Worm (Caenorhabditis elegans) whole organism, midembryonic: ENCODE results near the gene Y57G11C.52.

ENCODE experiments used
- T22C8.4 ChIP-seq: fragments of 200-800 bp; sonication (Bioruptor generic); IDR thresholded peaks from 2 replicates; pipeline ENCODE4 v1.3.6; 2022; ENCODE audit warnings: missing genetic modification characterization, missing compliant biosample characterization
- cog-1 ChIP-seq: sonication (generic microtip); optimal IDR thresholded peaks from 2 replicates; lab custom pipeline; 2016; ENCODE audit warnings: missing genetic modification characterization, missing compliant biosample characterization
- flt-1 ChIP-seq: fragments of 200-800 bp; sonication (Bioruptor generic); IDR thresholded peaks from 2 replicates; pipeline ENCODE4 v1.3.6; 2022; ENCODE audit warnings: missing genetic modification characterization, missing compliant biosample characterization
- klf-2 ChIP-seq: fragments of 200-800 bp; sonication (Bioruptor generic); conservative IDR thresholded peaks from 2 replicates; pipeline ENCODE4 v1.3.6; 2022; ENCODE audit warnings: missing genetic modification reagents, missing genetic modification characterization, missing compliant biosample characterization
- med-1 ChIP-seq: sonication (generic microtip); optimal IDR thresholded peaks from 2 replicates; lab custom pipeline; 2017; ENCODE audit warnings: missing genetic modification characterization, mild to moderate bottlenecking, missing compliant biosample characterization, antibody characterized with exemption, missing genetic modification reagents; ENCODE audit not compliant: insufficient read depth
- ref-1 ChIP-seq: fragments of 200-800 bp; sonication (Bioruptor generic); conservative IDR thresholded peaks from 2 replicates; pipeline ENCODE4 v1.3.6; 2022; ENCODE audit warnings: missing genetic modification reagents, missing genetic modification characterization, missing compliant biosample characterization
- tab-1 ChIP-seq: fragments of 200-800 bp; sonication (Bioruptor generic); IDR thresholded peaks from 2 replicates; pipeline ENCODE4 v1.3.6; 2022; ENCODE audit warnings: missing genetic modification characterization, missing compliant biosample characterization
- ztf-23 ChIP-seq: fragments of 200-800 bp; sonication (Bioruptor generic); IDR thresholded peaks from 2 replicates; pipeline ENCODE4 v1.3.6; 2022; ENCODE audit warnings: missing genetic modification reagents, missing genetic modification characterization, missing compliant biosample characterization
- ztf-29 ChIP-seq: fragments of 200-800 bp; sonication (Bioruptor generic); IDR thresholded peaks from 2 replicates; pipeline ENCODE4 v1.3.6; 2022; ENCODE audit warnings: missing genetic modification reagents, missing genetic modification characterization, missing compliant biosample characterization

Gene Y57G11C.52

DNA sequence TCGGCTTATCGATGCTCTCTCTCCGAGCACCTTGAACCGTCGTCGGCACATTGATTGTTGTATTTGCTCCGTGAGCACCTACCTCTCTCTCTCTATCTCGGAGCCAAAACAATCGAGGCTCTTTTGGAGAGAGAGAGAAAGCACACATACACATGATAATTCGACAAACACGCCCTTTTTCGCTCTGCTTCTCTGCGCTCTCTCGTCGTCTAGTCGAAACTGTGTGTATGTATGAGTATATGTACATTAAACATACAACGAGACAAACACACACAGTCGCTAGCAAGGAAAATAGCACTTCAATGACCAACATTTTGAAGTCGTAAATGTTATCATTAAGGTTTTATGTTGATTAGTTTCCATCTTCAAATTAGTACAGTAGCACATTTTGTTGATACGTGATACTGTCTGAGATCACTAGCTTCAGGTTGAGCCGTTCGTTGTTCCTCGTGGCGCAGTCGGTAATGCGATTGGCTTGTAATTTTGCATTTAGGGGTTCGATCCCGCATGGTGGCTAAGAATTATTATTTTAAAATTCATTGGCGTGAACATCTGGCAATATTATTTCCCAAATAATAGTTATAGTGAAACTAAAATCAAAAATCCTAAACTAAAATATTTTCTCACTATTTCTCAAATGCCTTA, 21.2 kb downstream of the Y57G11C.52 start:
- peak; percentile 40 for TF ChIP-seq cog-1
- no peak for TF ChIP-seq ztf-23 (GFP tag; lab: Robert Waterston, UW)

DNA sequence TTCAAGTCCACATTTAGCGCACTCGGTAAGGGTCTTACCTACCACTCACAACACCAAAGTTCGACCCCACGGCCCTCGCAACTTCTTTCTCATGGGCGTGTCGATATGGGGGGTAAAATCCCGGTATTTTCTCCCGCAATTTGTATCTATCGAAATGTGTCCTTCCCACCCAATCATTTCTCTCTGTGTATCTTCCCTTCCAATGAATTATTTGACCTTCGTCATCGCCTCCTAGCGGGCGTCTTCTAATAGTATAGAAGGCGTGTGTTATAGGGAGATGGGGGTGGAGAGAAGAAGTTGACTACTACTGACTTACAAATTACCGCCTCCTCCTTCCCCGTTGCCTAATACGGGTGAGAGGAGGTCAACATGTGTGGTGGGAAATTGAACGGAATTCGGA, 22.8 kb downstream of the Y57G11C.52 start:
- TF ChIP-seq ztf-29 (GFP tag; lab: Robert Waterston, UW) (no peak), cog-1 (no peak), flt-1 (GFP tag; lab: Robert Waterston, UW) (no peak), klf-2 (GFP tag; lab: Robert Waterston, UW) (no peak), tab-1 (GFP tag; lab: Robert Waterston, UW) (no peak)

- TF ChIP-seq flt-1 (GFP tag; lab: Robert Waterston, UW): no peak
- no peak for TF ChIP-seq ref-1 (GFP tag; lab: Robert Waterston, UW)
- no peak for TF ChIP-seq klf-2 (GFP tag; lab: Robert Waterston, UW)
These were observed 23.9 kb downstream of the Y57G11C.52 start for ce11 chrIV:14877657-14878056.

DNA sequence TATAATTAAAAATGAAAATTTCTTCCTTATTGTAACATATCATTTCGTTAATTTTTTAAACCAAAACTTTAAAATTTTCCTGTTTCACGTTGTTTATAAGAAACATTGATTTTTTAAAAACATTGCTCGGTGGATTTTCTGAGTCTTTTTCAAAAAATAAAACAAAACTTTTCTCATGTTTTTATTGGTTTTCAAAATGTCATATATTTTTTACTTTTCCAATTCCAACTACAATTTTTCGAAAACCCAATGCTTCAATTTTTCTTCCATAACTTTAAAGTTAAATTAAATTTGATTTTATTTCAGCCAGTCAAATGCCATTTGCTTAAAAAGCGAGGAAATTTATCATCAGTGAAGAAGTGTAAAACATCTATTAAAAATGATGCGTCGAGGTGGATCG, 25.4 kb downstream of the Y57G11C.52 start, which contains the start of gene eps-8:
Gene eps-8, plus strand, starts transcription at position 301 of the 400 bp plus-strand sequence.
- TF ChIP-seq tab-1 (GFP tag; lab: Robert Waterston, UW) (no peak), med-1 (GFP tag; lab: Kevin White, UChicago) (no peak), ztf-23 (GFP tag; lab: Robert Waterston, UW) (no peak), cog-1 (no peak), ref-1 (GFP tag; lab: Robert Waterston, UW) (no peak), klf-2 (GFP tag; lab: Robert Waterston, UW) (no peak), ztf-29 (GFP tag; lab: Robert Waterston, UW) (no peak), T22C8.4 (no peak), flt-1 (GFP tag; lab: Robert Waterston, UW) (no peak)

DNA sequence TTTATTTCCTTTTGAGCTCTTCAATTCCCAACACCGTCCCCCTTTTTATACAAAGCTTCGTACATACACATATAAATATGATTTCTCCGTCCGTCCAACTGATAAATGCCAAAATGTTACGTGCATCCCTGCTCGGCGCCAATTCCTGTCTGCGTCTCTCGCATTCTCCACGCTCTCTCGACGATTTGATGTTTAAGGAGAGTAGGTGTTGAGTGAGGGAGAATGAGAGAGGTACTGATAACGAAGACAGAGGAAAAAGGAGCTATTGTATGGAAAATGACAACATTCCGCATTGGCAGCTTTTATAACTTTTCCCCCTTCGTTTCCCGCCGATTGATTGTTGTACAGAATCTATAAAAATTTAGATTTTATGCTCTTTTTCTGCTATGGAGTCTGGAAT, 30.0 kb downstream of the Y57G11C.52 start:
- TF ChIP-seq T22C8.4 (no peak), ztf-23 (GFP tag; lab: Robert Waterston, UW) (no peak), flt-1 (GFP tag; lab: Robert Waterston, UW) (no peak), klf-2 (GFP tag; lab: Robert Waterston, UW) (no peak), ref-1 (GFP tag; lab: Robert Waterston, UW) (no peak), ztf-29 (GFP tag; lab: Robert Waterston, UW) (no peak), med-1 (GFP tag; lab: Kevin White, UChicago) (no peak), tab-1 (GFP tag; lab: Robert Waterston, UW) (no peak), cog-1 (no peak)

ce11 chrIV:14885584-14885983, 31.8 kb downstream of the Y57G11C.52 start:
- TF ChIP-seq cog-1 (no peak), T22C8.4 (no peak)

DNA sequence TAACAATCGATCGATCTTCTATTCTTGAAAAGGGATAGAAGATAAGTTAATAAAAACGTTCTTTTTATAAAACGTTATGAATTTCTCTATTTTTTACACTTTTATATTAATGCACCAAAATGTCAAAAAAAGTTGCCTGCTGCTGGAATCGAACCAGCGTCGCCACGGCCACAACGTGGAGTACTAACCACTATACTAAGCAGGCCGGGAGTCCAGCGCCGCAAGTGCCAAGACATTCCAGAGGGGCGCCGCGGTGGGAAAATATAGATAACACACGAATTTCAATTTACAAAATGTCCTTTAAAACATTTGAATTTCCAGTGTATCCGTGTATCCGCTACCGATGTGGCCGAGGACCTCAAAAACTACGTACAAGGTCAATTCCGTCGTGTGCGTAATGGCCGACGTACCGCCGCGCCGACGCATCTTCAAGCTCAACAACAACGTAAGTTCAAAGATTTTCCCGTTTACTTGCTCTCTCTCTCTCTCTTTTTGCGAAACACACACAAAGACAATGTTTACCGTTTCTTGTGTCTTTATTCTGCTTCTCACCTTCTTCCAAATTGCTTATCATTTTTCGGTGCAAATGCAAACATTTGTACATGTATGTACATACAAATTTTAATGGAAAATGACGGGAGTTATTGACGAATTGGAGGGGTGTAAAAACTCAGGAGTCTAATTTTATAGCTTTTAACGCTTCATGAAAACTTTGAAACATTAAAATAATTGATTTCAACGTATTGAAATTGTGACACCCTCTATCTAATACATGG, 35.3 kb downstream of the Y57G11C.52 start:
- TF ChIP-seq klf-2 (GFP tag; lab: Robert Waterston, UW): no peak
- no peak for TF ChIP-seq cog-1
- TF ChIP-seq T22C8.4: no peak
- no peak for TF ChIP-seq med-1 (GFP tag; lab: Kevin White, UChicago)
- TF ChIP-seq ref-1 (GFP tag; lab: Robert Waterston, UW): no peak
- TF ChIP-seq flt-1 (GFP tag; lab: Robert Waterston, UW): no peak

ce11 chrIV:14890914-14891313, 37.1 kb downstream of the Y57G11C.52 start:
- no peak for TF ChIP-seq T22C8.4
- no peak for TF ChIP-seq flt-1 (GFP tag; lab: Robert Waterston, UW)
- no peak for TF ChIP-seq ztf-23 (GFP tag; lab: Robert Waterston, UW)
- TF ChIP-seq cog-1: no peak
- TF ChIP-seq med-1 (GFP tag; lab: Kevin White, UChicago): no peak
- TF ChIP-seq ztf-29 (GFP tag; lab: Robert Waterston, UW): no peak
- TF ChIP-seq tab-1 (GFP tag; lab: Robert Waterston, UW): no peak
- TF ChIP-seq ref-1 (GFP tag; lab: Robert Waterston, UW): no peak
- no peak for TF ChIP-seq klf-2 (GFP tag; lab: Robert Waterston, UW)

DNA sequence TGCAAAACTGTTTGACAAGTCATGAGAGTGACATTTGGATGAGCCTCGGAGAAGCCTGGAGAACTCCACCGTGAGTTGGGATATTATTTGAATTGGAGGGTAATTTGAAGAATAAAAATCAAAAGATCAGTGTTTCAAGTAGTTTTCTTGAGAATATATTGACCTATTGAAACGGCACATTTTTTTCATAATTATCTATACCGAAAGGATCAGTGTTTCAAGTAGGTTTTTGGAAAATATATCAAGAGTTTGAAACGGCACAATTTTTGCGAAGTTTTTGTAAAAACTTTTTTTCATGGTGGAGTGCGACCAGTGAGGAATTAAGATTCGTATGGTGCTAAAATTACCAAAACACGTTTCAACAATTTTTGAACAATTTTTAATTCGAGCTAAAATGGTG, 38.2 kb downstream of the Y57G11C.52 start:
- TF ChIP-seq med-1 (GFP tag; lab: Kevin White, UChicago) (no peak), ztf-23 (GFP tag; lab: Robert Waterston, UW) (no peak), T22C8.4 (no peak), klf-2 (GFP tag; lab: Robert Waterston, UW) (no peak), ztf-29 (GFP tag; lab: Robert Waterston, UW) (no peak), cog-1 (no peak), flt-1 (GFP tag; lab: Robert Waterston, UW) (no peak), tab-1 (GFP tag; lab: Robert Waterston, UW) (no peak), ref-1 (GFP tag; lab: Robert Waterston, UW) (no peak)

ce11 chrIV:14894339-14894738, 40.5 kb downstream of the Y57G11C.52 start:
- TF ChIP-seq ref-1 (GFP tag; lab: Robert Waterston, UW): no peak
- no peak for TF ChIP-seq cog-1
- TF ChIP-seq tab-1 (GFP tag; lab: Robert Waterston, UW): no peak
- TF ChIP-seq ztf-23 (GFP tag; lab: Robert Waterston, UW): no peak
- no peak for TF ChIP-seq ztf-29 (GFP tag; lab: Robert Waterston, UW)
- TF ChIP-seq klf-2 (GFP tag; lab: Robert Waterston, UW): no peak
- TF ChIP-seq med-1 (GFP tag; lab: Kevin White, UChicago): no peak
- TF ChIP-seq flt-1 (GFP tag; lab: Robert Waterston, UW): no peak
- TF ChIP-seq T22C8.4: no peak
